Worm (Caenorhabditis elegans): Measurements from ENCODE around the gene ins-15.

DNA sequence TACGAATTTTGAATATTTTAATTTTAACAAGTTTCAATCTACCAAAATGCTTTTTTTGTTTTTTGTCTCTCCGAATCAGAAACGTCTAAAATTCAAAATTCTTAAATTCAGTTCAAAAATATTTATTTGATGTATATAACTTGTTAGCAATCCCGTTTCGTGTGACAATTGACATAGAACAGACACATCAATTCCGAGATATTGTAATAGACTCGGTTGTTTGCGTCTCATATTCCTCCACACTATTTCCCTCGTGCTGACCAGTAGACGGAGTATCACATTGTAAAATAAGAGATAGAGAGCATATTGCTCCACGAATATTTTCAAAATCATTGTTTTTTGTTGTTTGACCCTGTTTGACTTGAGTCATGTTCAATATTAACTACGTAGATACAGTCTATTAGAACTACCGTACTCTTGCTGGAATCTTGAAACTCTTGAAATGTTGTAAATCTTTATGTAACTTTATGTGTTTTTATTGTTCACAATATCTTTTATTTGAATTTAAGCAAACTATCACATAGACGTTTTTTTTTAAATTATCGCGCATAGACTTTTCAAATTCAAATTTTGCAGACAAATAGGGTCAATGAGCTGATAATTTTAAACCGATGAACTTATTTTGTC, 44.2 kb upstream of the ins-15 start, which contains the start of gene T13C2.3:
- TF ChIP-seq ceh-36 (tag; optimal IDR thresholded peaks at IDR 0.05): no peak
- no peak for TF ChIP-seq sea-1 (GFP tag; conservative IDR thresholded peaks at IDR 0.05)
- TF ChIP-seq flt-1 (GFP tag; IDR thresholded peaks at IDR 0.05): no peak
- no peak for TF ChIP-seq F13C5.2 (tag; optimal IDR thresholded peaks at IDR 0.05)
- TF ChIP-seq ama-1 (optimal IDR thresholded peaks at IDR 0.05): no peak

All from whole organism, early embryonic.